Fruit fly (Drosophila melanogaster): ENCODE results near the gene CIAPIN1.

Gene CIAPIN1

DNA sequence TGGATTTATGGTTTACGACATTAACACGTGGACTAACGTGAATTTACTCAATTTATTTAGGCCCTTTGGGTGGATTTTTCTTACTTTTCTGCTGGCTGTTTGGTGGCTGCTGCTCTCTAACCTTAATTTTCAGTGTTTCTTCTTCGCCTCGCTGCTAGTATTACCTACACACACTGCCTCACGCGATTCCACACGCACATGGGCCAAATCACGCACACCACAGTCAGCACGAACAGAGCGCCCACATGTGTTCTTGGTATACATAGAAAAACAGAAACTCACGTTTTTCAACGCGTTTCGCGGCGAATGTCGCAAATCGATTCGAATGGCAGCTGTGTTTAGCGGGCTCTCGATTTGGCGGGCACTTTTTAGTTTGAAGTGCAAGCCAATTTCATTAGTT lies 29.2 kb upstream of the CIAPIN1 start (continued):
- TF ChIP-seq CG10654 (GFP tag; optimal IDR thresholded peaks at IDR 0.05), result peak; percentile 37
- TF ChIP-seq grau (tag; optimal IDR thresholded peaks at IDR 0.05), result peak; percentile 45
- TF ChIP-seq cwo (GFP tag; optimal IDR thresholded peaks at IDR 0.05), result peak; percentile 99
- TF ChIP-seq gfzf (GFP tag; optimal IDR thresholded peaks at IDR 0.05), result peak; percentile 53
- TF ChIP-seq CG32532 (GFP tag; IDR thresholded peaks at IDR 0.05), result peak; percentile 62
- peak; percentile 60 for TF ChIP-seq jumu (GFP tag; optimal IDR thresholded peaks at IDR 0.05)
- peak; percentile 38 for TF ChIP-seq Dek (tag; optimal IDR thresholded peaks at IDR 0.05)
- peak; percentile 93 for TF ChIP-seq gcm (GFP tag; optimal IDR thresholded peaks at IDR 0.05)
- no peak for TF ChIP-seq CG18011 (GFP tag; optimal IDR thresholded peaks at IDR 0.05)
- no peak for TF ChIP-seq Six4 (GFP tag; optimal IDR thresholded peaks at IDR 0.05)
- TF ChIP-seq CG11695 (GFP tag; IDR thresholded peaks at IDR 0.05), result no peak
- TF ChIP-seq Hr51 (GFP tag; optimal IDR thresholded peaks at IDR 0.05), result peak in 1 of 2 experiments; percentile 15
- TF ChIP-seq slp2 (GFP tag; optimal IDR thresholded peaks at IDR 0.05), result no peak
- TF ChIP-seq ab (GFP tag; optimal IDR thresholded peaks at IDR 0.05), result no peak
- TF ChIP-seq CG17568 (GFP tag; optimal IDR thresholded peaks at IDR 0.05), result no peak
- no peak for TF ChIP-seq Aef1 (GFP tag; IDR thresholded peaks at IDR 0.05)
- TF ChIP-seq Lpt (GFP tag; optimal IDR thresholded peaks at IDR 0.05), result no peak
- no peak for TF ChIP-seq CG12942 (GFP tag; optimal IDR thresholded peaks at IDR 0.05)
- TF ChIP-seq CG34422 (GFP tag; IDR thresholded peaks at IDR 0.05), result peak; percentile 85; the same call in 2 of the 3 replicates
- no peak for TF ChIP-seq cad (GFP tag; optimal IDR thresholded peaks at IDR 0.05)
- TF ChIP-seq phol (tag; optimal IDR thresholded peaks at IDR 0.05), result peak; percentile 74
- no peak for TF ChIP-seq CG6689 (GFP tag; IDR thresholded peaks at IDR 0.05)
- TF ChIP-seq Hmx (GFP tag; optimal IDR thresholded peaks at IDR 0.05), result no peak
- peak; percentile 76 for TF ChIP-seq her (GFP tag; optimal IDR thresholded peaks at IDR 0.05)
- TF ChIP-seq CG18764 (GFP tag; optimal IDR thresholded peaks at IDR 0.05), result no peak
- peak; percentile 82 for TF ChIP-seq stwl (tag; optimal IDR thresholded peaks at IDR 0.05)
- TF ChIP-seq TFAM (GFP tag; optimal IDR thresholded peaks at IDR 0.05), result no peak
- TF ChIP-seq CG4404 (GFP tag; IDR thresholded peaks at IDR 0.05), result no peak
- TF ChIP-seq zfh1 (GFP tag; IDR thresholded peaks at IDR 0.05), result no peak
- no peak for TF ChIP-seq btn (GFP tag; optimal IDR thresholded peaks at IDR 0.05)
- no peak for TF ChIP-seq fru (optimal IDR thresholded peaks at IDR 0.05)
- no peak for TF ChIP-seq sisA (GFP tag; IDR thresholded peaks at IDR 0.05)
- no peak for TF ChIP-seq CG7786 (GFP tag; optimal IDR thresholded peaks at IDR 0.05)
- peak; percentile 6 for TF ChIP-seq CG1233 (GFP tag; optimal IDR thresholded peaks at IDR 0.05)
- peak; percentile 44 for TF ChIP-seq da (GFP tag; optimal IDR thresholded peaks at IDR 0.05)
- peak; percentile 15 for TF ChIP-seq CG9817 (tag; optimal IDR thresholded peaks at IDR 0.05)
- peak; percentile 86 for TF ChIP-seq CG42726 (GFP tag; IDR thresholded peaks at IDR 0.05; ENCODE audit: partially characterized antibody)
- peak; percentile 82; the same call in 2 of the 3 replicates for TF ChIP-seq CG2199 (GFP tag; IDR thresholded peaks at IDR 0.05)
- TF ChIP-seq Sin3A (optimal IDR thresholded peaks at IDR 0.05), result peak; percentile 40
- TF ChIP-seq abd-A (tag; optimal IDR thresholded peaks at IDR 0.05), result peak; percentile 54
- peak; percentile 78 for TF ChIP-seq CG12769 (tag; optimal IDR thresholded peaks at IDR 0.05)
- TF ChIP-seq lab (GFP tag; optimal IDR thresholded peaks at IDR 0.05), result peak; percentile 76
- peak; percentile 44 for TF ChIP-seq CG3995 (GFP tag; optimal IDR thresholded peaks at IDR 0.05)
- TF ChIP-seq CG33557 (GFP tag; optimal IDR thresholded peaks at IDR 0.05), result peak; percentile 27
- TF ChIP-seq CG34376 (GFP tag; optimal IDR thresholded peaks at IDR 0.05), result no peak
- no peak for TF ChIP-seq CG8281 (tag; optimal IDR thresholded peaks at IDR 0.05)
- no peak for TF ChIP-seq NK7.1 (GFP tag; optimal IDR thresholded peaks at IDR 0.05)
- no peak for TF ChIP-seq Taf1 (GFP tag; IDR thresholded peaks at IDR 0.05)
- peak; percentile 44 for TF ChIP-seq Fer3 (tag; optimal IDR thresholded peaks at IDR 0.05)
- TF ChIP-seq CrebB (tag; optimal IDR thresholded peaks at IDR 0.05), result peak; percentile 53
- TF ChIP-seq Xbp1 (GFP tag; optimal IDR thresholded peaks at IDR 0.05), result peak; percentile 40
- no peak for TF ChIP-seq peb (GFP tag; IDR thresholded peaks at IDR 0.05)
